Fruit fly (Drosophila melanogaster): ENCODE data around the gene Cpr65Aw.
"Not testable (repeated sequence)": the region's sequence is repeated elsewhere in the genome, so short reads cannot be mapped to it uniquely, and the experiment has no call there.

Cpr65Aw gene

dm6 chr3L:6149248-6149647, 7.0 kb upstream of the Cpr65Aw start, which contains the start of gene Lcp65Ab1:
Gene Lcp65Ab1, plus strand, starts transcription at chr3L:6149548.
- TF ChIP-seq Dfd (GFP tag; optimal IDR thresholded peaks at IDR 0.05); Jra (GFP tag; optimal IDR thresholded peaks at IDR 0.05); HLH106 (tag; optimal IDR thresholded peaks at IDR 0.05): not testable (repeated sequence)

- not testable (repeated sequence) for TF ChIP-seq dsf (GFP tag; optimal IDR thresholded peaks at IDR 0.05; ENCODE audit: borderline replicate concordance); N (GFP tag; optimal IDR thresholded peaks at IDR 0.05); usp (GFP tag; optimal IDR thresholded peaks at IDR 0.05)
Measured at dm6 chr3L:6147887-6148286, 5.7 kb upstream of the Cpr65Aw start, which contains the start of gene Cpr65Ax1. Gene Cpr65Ax1, minus strand, starts transcription at chr3L:6147987.

- TF ChIP-seq Hr83 (GFP tag; optimal IDR thresholded peaks at IDR 0.05; ENCODE audit: poor library complexity, severe bottlenecking); Hnf4 (GFP tag; optimal IDR thresholded peaks at IDR 0.05); Dfd (GFP tag; optimal IDR thresholded peaks at IDR 0.05): not testable (repeated sequence)
Measured at dm6 chr3L:6146374-6146773, 4.2 kb upstream of the Cpr65Aw start, which contains the start of gene Lcp65Ab2. Gene Lcp65Ab2, plus strand, starts transcription at chr3L:6146674.

- no peak for TF ChIP-seq Dif (GFP tag; optimal IDR thresholded peaks at IDR 0.05; ENCODE audit: partially characterized antibody)
- TF ChIP-seq dl (GFP tag; optimal IDR thresholded peaks at IDR 0.05; ENCODE audit: insufficient read depth in 1 of 2, partially characterized antibody in 2 of 2), result no peak
- TF ChIP-seq tai (GFP tag; optimal IDR thresholded peaks at IDR 0.05), result no peak
- no peak for TF ChIP-seq CrebA (GFP tag; optimal IDR thresholded peaks at IDR 0.05; ENCODE audit: borderline replicate concordance)
- TF ChIP-seq Rel (GFP tag; optimal IDR thresholded peaks at IDR 0.05), result no peak
- TF ChIP-seq Rel (tag; optimal IDR thresholded peaks at IDR 0.05), result no peak
- TF ChIP-seq Jra (GFP tag; optimal IDR thresholded peaks at IDR 0.05), result no peak
- no peak for TF ChIP-seq N (GFP tag; optimal IDR thresholded peaks at IDR 0.05)
- TF ChIP-seq sv (GFP tag; optimal IDR thresholded peaks at IDR 0.05), result no peak
- TF ChIP-seq lola (GFP tag; optimal IDR thresholded peaks at IDR 0.05), result no peak
- no peak for TF ChIP-seq fru (GFP tag; optimal IDR thresholded peaks at IDR 0.05)
- TF ChIP-seq sage (GFP tag; optimal IDR thresholded peaks at IDR 0.05), result no peak
- no peak for TF ChIP-seq Myc (optimal IDR thresholded peaks at IDR 0.05)
- TF ChIP-seq Dfd (GFP tag; optimal IDR thresholded peaks at IDR 0.05), result no peak
- no peak for TF ChIP-seq Hnf4 (GFP tag; optimal IDR thresholded peaks at IDR 0.05)
- no peak for TF ChIP-seq br (GFP tag; optimal IDR thresholded peaks at IDR 0.05)
Measured at dm6 chr3L:6144769-6145220, 2.6 kb upstream of the Cpr65Aw start, which contains the start of gene Lcp65Ac. Gene Lcp65Ac, plus strand, starts transcription at chr3L:6144819.

- TF ChIP-seq Rel (GFP tag; optimal IDR thresholded peaks at IDR 0.05), result no peak
- TF ChIP-seq Rel (tag; optimal IDR thresholded peaks at IDR 0.05), result no peak
- no peak for TF ChIP-seq GATAd (GFP tag; optimal IDR thresholded peaks at IDR 0.05)
- no peak for TF ChIP-seq rgr (GFP tag; optimal IDR thresholded peaks at IDR 0.05)
- no peak for TF ChIP-seq dmrt93B (GFP tag; optimal IDR thresholded peaks at IDR 0.05)
- no peak for TF ChIP-seq sage (GFP tag; optimal IDR thresholded peaks at IDR 0.05)
Measured at dm6 chr3L:6143188-6143755, 1.1 kb upstream of the Cpr65Aw start, which contains the start of gene Lcp65Ad. Gene Lcp65Ad, plus strand, starts transcription at chr3L:6143395.

- TF ChIP-seq dl (GFP tag; optimal IDR thresholded peaks at IDR 0.05; ENCODE audit: insufficient read depth in 1 of 2, partially characterized antibody in 2 of 2) (no peak), Vsx2 (GFP tag; optimal IDR thresholded peaks at IDR 0.05; ENCODE audit: partially characterized antibody) (peak; percentile 63), foxo (GFP tag; optimal IDR thresholded peaks at IDR 0.05) (no peak), Dif (GFP tag; optimal IDR thresholded peaks at IDR 0.05; ENCODE audit: partially characterized antibody) (peak; percentile 15), Jra (GFP tag; optimal IDR thresholded peaks at IDR 0.05) (no peak)
Measured at dm6 chr3L:6141538-6141937, 675 bp downstream of the Cpr65Aw start.

- TF ChIP-seq CG32264 (GFP tag; optimal IDR thresholded peaks at IDR 0.05) (no peak), woc (GFP tag; optimal IDR thresholded peaks at IDR 0.05) (no peak), Hr83 (GFP tag; optimal IDR thresholded peaks at IDR 0.05; ENCODE audit: poor library complexity, severe bottlenecking) (no peak), jim (GFP tag; optimal IDR thresholded peaks at IDR 0.05) (no peak), Vsx2 (GFP tag; optimal IDR thresholded peaks at IDR 0.05; ENCODE audit: partially characterized antibody) (no peak), ey (GFP tag; optimal IDR thresholded peaks at IDR 0.05) (no peak), sage (GFP tag; optimal IDR thresholded peaks at IDR 0.05) (no peak), rgr (GFP tag; optimal IDR thresholded peaks at IDR 0.05) (no peak), usp (GFP tag; optimal IDR thresholded peaks at IDR 0.05) (no peak), Dfd (GFP tag; optimal IDR thresholded peaks at IDR 0.05) (no peak), dsf (GFP tag; optimal IDR thresholded peaks at IDR 0.05; ENCODE audit: borderline replicate concordance) (no peak), dl (GFP tag; optimal IDR thresholded peaks at IDR 0.05; ENCODE audit: insufficient read depth in 1 of 2, partially characterized antibody in 2 of 2) (no peak), Hnf4 (GFP tag; optimal IDR thresholded peaks at IDR 0.05) (no peak), CG9705 (GFP tag; optimal IDR thresholded peaks at IDR 0.05) (no peak), OdsH (GFP tag; optimal IDR thresholded peaks at IDR 0.05) (no peak), N (GFP tag; optimal IDR thresholded peaks at IDR 0.05) (no peak), Hr78 (GFP tag; optimal IDR thresholded peaks at IDR 0.05) (no peak), psq (GFP tag; optimal IDR thresholded peaks at IDR 0.05) (no peak)
Measured at dm6 chr3L:6140771-6141472, 1.3 kb downstream of the Cpr65Aw start.
